Fruit fly (Drosophila melanogaster): ENCODE results near the gene Cf2.

Cf2 gene

DNA sequence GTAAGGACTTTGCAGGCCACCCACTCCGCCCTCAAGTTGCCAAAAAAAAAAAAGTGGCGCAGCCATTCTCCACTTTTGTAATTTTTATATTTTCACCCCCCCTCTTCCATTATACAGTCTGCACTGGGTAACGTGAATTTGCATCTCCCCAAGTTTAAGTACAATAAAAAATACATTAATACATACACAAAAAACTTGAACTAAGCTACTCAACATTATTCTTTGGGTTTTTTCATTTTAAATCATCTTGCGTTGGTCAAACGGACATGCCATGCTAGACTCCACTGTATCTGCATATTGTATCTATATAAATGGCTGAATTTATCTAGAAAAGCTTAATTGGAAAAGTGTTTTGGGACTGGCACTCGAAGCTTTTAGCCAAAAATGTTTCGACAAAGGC, 21.4 kb downstream of the Cf2 start (continued):
- 0 out of 3 replicates have a peak, but pooled peaks have one; percentile 27 for TF ChIP-seq Dbx (GFP tag; IDR thresholded peaks at IDR 0.05)
- TF ChIP-seq ac (GFP tag; optimal IDR thresholded peaks at IDR 0.05): no peak
- no peak for TF ChIP-seq prd (optimal IDR thresholded peaks at IDR 0.05)
- peak; percentile 76; the same call in 2 of the 3 replicates for TF ChIP-seq prd (GFP tag; IDR thresholded peaks at IDR 0.05)
- no peak for TF ChIP-seq CG12299 (tag; optimal IDR thresholded peaks at IDR 0.05)
- TF ChIP-seq CG4282 (GFP tag; optimal IDR thresholded peaks at IDR 0.05): no peak
- no peak for TF ChIP-seq fd3F (GFP tag; optimal IDR thresholded peaks at IDR 0.05)
- TF ChIP-seq ind (GFP tag; optimal IDR thresholded peaks at IDR 0.05): peak; percentile 54
- TF ChIP-seq CG13775 (GFP tag; optimal IDR thresholded peaks at IDR 0.05): no peak
- no peak for TF ChIP-seq bigmax (GFP tag; optimal IDR thresholded peaks at IDR 0.05)
- no peak for TF ChIP-seq ab (GFP tag; optimal IDR thresholded peaks at IDR 0.05)
- no peak for TF ChIP-seq Dip2 (GFP tag; IDR thresholded peaks at IDR 0.05)
- TF ChIP-seq sd (tag; optimal IDR thresholded peaks at IDR 0.05): no peak
- no peak for TF ChIP-seq pnt (GFP tag; optimal IDR thresholded peaks at IDR 0.05)
- TF ChIP-seq Camta (GFP tag; optimal IDR thresholded peaks at IDR 0.05): peak; percentile 1
- TF ChIP-seq org-1 (GFP tag; optimal IDR thresholded peaks at IDR 0.05): no peak
- no peak for TF ChIP-seq CkIIα-i1 (GFP tag; IDR thresholded peaks at IDR 0.05)
- TF ChIP-seq br (optimal IDR thresholded peaks at IDR 0.05): no peak
- no peak for TF ChIP-seq dmrt11E (tag; optimal IDR thresholded peaks at IDR 0.05)
- no peak for TF ChIP-seq Scr (GFP tag; IDR thresholded peaks at IDR 0.05; ENCODE audit: partially characterized antibody)
- TF ChIP-seq peb (GFP tag; IDR thresholded peaks at IDR 0.05): no peak
- TF ChIP-seq CG12236 (GFP tag; optimal IDR thresholded peaks at IDR 0.05): no peak
- no peak for TF ChIP-seq CG33557 (GFP tag; optimal IDR thresholded peaks at IDR 0.05)
- no peak for TF ChIP-seq pros (GFP tag; optimal IDR thresholded peaks at IDR 0.05)
- peak; percentile 23; the same call in 1 of the 3 replicates for TF ChIP-seq tgo (GFP tag; IDR thresholded peaks at IDR 0.05)
- TF ChIP-seq trh (GFP tag; optimal IDR thresholded peaks at IDR 0.05): no peak
- no peak for TF ChIP-seq CrebB (tag; optimal IDR thresholded peaks at IDR 0.05)
- no peak for TF ChIP-seq CG17829 (tag; optimal IDR thresholded peaks at IDR 0.05)
- TF ChIP-seq CG4854 (GFP tag; optimal IDR thresholded peaks at IDR 0.05): no peak
- TF ChIP-seq her (GFP tag; optimal IDR thresholded peaks at IDR 0.05): no peak
- TF ChIP-seq CG12219 (GFP tag; optimal IDR thresholded peaks at IDR 0.05): no peak
- TF ChIP-seq luna (GFP tag; optimal IDR thresholded peaks at IDR 0.05): no peak
- TF ChIP-seq Ptx1 (GFP tag; IDR thresholded peaks at IDR 0.05): peak; percentile 61
- TF ChIP-seq run (tag; optimal IDR thresholded peaks at IDR 0.05): no peak
- TF ChIP-seq ash1 (GFP tag; optimal IDR thresholded peaks at IDR 0.05): no peak
- TF ChIP-seq croc (GFP tag; conservative IDR thresholded peaks at IDR 0.05): no peak
- TF ChIP-seq btn (GFP tag; optimal IDR thresholded peaks at IDR 0.05): no peak
- TF ChIP-seq Deaf1 (tag; optimal IDR thresholded peaks at IDR 0.05): no peak
- TF ChIP-seq CG13424 (tag; optimal IDR thresholded peaks at IDR 0.05): peak; percentile 19
- TF ChIP-seq jigr1 (GFP tag; IDR thresholded peaks at IDR 0.05): peak; percentile 33; the same call in 1 of the 3 replicates
- no peak for TF ChIP-seq CG15269 (tag; optimal IDR thresholded peaks at IDR 0.05)
- no peak for TF ChIP-seq CG1529 (GFP tag; optimal IDR thresholded peaks at IDR 0.05)
- TF ChIP-seq ttk (GFP tag; IDR thresholded peaks at IDR 0.05): no peak
- peak; percentile 51 for TF ChIP-seq Ets65A (GFP tag)
- no peak for TF ChIP-seq CG10959 (GFP tag; IDR thresholded peaks at IDR 0.05)
- no peak for TF ChIP-seq Hsf (GFP tag; optimal IDR thresholded peaks at IDR 0.05)
- TF ChIP-seq maf-S (GFP tag; optimal IDR thresholded peaks at IDR 0.05): no peak
- TF ChIP-seq CG1024 (GFP tag; IDR thresholded peaks at IDR 0.05): no peak
- TF ChIP-seq hkb (optimal IDR thresholded peaks at IDR 0.05): no peak
- TF ChIP-seq hkb (GFP tag; IDR thresholded peaks at IDR 0.05): peak; percentile 47; the same call in 1 of the 2 replicates
- TF ChIP-seq CG15479 (GFP tag; optimal IDR thresholded peaks at IDR 0.05): no peak
- TF ChIP-seq caup (GFP tag; optimal IDR thresholded peaks at IDR 0.05; ENCODE audit: severe bottlenecking): no peak
- TF ChIP-seq eyg (GFP tag; optimal IDR thresholded peaks at IDR 0.05): no peak
- no peak for TF ChIP-seq crol (GFP tag; IDR thresholded peaks at IDR 0.05)
